Fruit fly (Drosophila melanogaster) whole organism, embryonic: ENCODE results near the gene inaF-B.

Experiments
- Antp ChIP-seq: fragments of 200-800 bp; sonication (Bioruptor generic); optimal IDR thresholded peaks from 3 replicates; lab custom pipeline; 2016; ENCODE audit warnings: missing biosample characterization, missing genetic modification characterization
- Asciz ChIP-seq: fragments of 200-800 bp; sonication (Bioruptor generic); optimal IDR thresholded peaks from 2 replicates; lab custom pipeline; 2017; ENCODE audit warnings: missing biosample characterization, mild to moderate bottlenecking, missing genetic modification characterization, missing genetic modification reagents
- B-H1 ChIP-seq: fragments of 200-800 bp; sonication (Bioruptor generic); IDR thresholded peaks from 3 replicates; pipeline ENCODE4 v1.3.6; 2022; ENCODE audit warnings: missing biosample characterization, missing genetic modification characterization
- CG10321 ChIP-seq: fragments of 200-800 bp; sonication (Bioruptor generic); IDR thresholded peaks from 2 replicates; pipeline ENCODE4 v1.3.6; 2022; ENCODE audit warnings: missing biosample characterization, missing genetic modification characterization
- CG10565 ChIP-seq: fragments of 200-800 bp; sonication (Bioruptor generic); optimal IDR thresholded peaks from 3 replicates; lab custom pipeline; 2016; ENCODE audit warnings: missing biosample characterization, mild to moderate bottlenecking, missing genetic modification characterization
- CG12299 ChIP-seq: fragments of 200-800 bp; sonication (Bioruptor generic); optimal IDR thresholded peaks from 2 replicates; lab custom pipeline; 2018; ENCODE audit warnings: missing biosample characterization, mild to moderate bottlenecking, missing genetic modification characterization
- CG14014 ChIP-seq: fragments of 200-800 bp; sonication (Bioruptor generic); IDR thresholded peaks from 2 replicates; pipeline ENCODE4 v1.3.6; 2022; ENCODE audit warnings: missing biosample characterization, missing genetic modification characterization
- CG14050 ChIP-seq: fragments of 200-800 bp; sonication (Bioruptor generic); IDR thresholded peaks from 3 replicates; pipeline ENCODE4 v1.3.6; 2022; ENCODE audit warnings: missing biosample characterization, missing genetic modification characterization
- CG15514 ChIP-seq: fragments of 200-800 bp; sonication (Bioruptor generic); optimal IDR thresholded peaks from 3 replicates; lab custom pipeline; 2017; ENCODE audit warnings: missing biosample characterization, missing genetic modification characterization, mild to moderate bottlenecking, moderate library complexity, missing genetic modification reagents
- CG16815 ChIP-seq: fragments of 200-800 bp; sonication (Bioruptor generic); optimal IDR thresholded peaks from 3 replicates; lab custom pipeline; 2017; ENCODE audit warnings: missing biosample characterization, mild to moderate bottlenecking, missing genetic modification characterization
- CG2678 ChIP-seq: fragments of 200-800 bp; sonication (Bioruptor generic); optimal IDR thresholded peaks from 3 replicates; lab custom pipeline; 2019; ENCODE audit warnings: missing biosample characterization, mild to moderate bottlenecking, missing genetic modification characterization, moderate library complexity
- CG3163 ChIP-seq: fragments of 200-800 bp; sonication (Bioruptor generic); optimal IDR thresholded peaks from 3 replicates; lab custom pipeline; 2016; ENCODE audit warnings: missing biosample characterization, missing genetic modification characterization
- CG33557 ChIP-seq: fragments of 200-800 bp; sonication (Bioruptor generic); optimal IDR thresholded peaks from 2 replicates; lab custom pipeline; 2019; ENCODE audit warnings: missing biosample characterization, mild to moderate bottlenecking, missing genetic modification characterization, moderate library complexity
- CG42726 ChIP-seq: fragments of 200-800 bp; sonication (Bioruptor generic); IDR thresholded peaks from 2 replicates; pipeline ENCODE4 v1.3.6; 2022; ENCODE audit warnings: missing biosample characterization, missing genetic modification characterization; ENCODE audit not compliant: partially characterized antibody
- CG4617 ChIP-seq: fragments of 200-800 bp; sonication (Bioruptor generic); optimal IDR thresholded peaks from 3 replicates; lab custom pipeline; 2016; ENCODE audit warnings: missing biosample characterization, missing genetic modification characterization, borderline replicate concordance
- CG4730 ChIP-seq: fragments of 200-800 bp; sonication (Bioruptor generic); IDR thresholded peaks from 2 replicates; pipeline ENCODE4 v1.3.6; 2022; ENCODE audit warnings: missing biosample characterization, missing genetic modification characterization
- CG6654 ChIP-seq: fragments of 200-800 bp; sonication (Bioruptor generic); optimal IDR thresholded peaks from 2 replicates; lab custom pipeline; 2017; ENCODE audit warnings: missing biosample characterization, mild to moderate bottlenecking, missing genetic modification characterization
- CG6689 ChIP-seq: fragments of 200-800 bp; sonication (Bioruptor generic); IDR thresholded peaks from 2 replicates; pipeline ENCODE4 v1.3.6; 2022; ENCODE audit warnings: missing biosample characterization, missing genetic modification characterization
- CG6854 ChIP-seq: fragments of 200-800 bp; sonication (Bioruptor generic); optimal IDR thresholded peaks from 3 replicates; lab custom pipeline; 2017; ENCODE audit warnings: missing biosample characterization, mild to moderate bottlenecking, missing genetic modification characterization
- CG7786 ChIP-seq: fragments of 200-800 bp; sonication (Bioruptor generic); optimal IDR thresholded peaks from 2 replicates; lab custom pipeline; 2016; ENCODE audit warnings: missing biosample characterization, missing genetic modification characterization
- CG8765 ChIP-seq: fragments of 200-800 bp; sonication (Bioruptor generic); IDR thresholded peaks from 2 replicates; pipeline ENCODE4 v1.3.6; 2022; ENCODE audit warnings: missing biosample characterization, missing genetic modification characterization
- CG9609 ChIP-seq: fragments of 200-800 bp; sonication (Bioruptor generic); optimal IDR thresholded peaks from 3 replicates; lab custom pipeline; 2016; ENCODE audit warnings: missing biosample characterization, missing genetic modification characterization
- D ChIP-seq, 2 experiments: fragments of 200-800 bp in 1 of 2; fragments of >200 bp in 1 of 2; sonication (Bioruptor generic) in 1 of 2; optimal IDR thresholded peaks; 2 replicates in 1 of 2; 3 replicates in 1 of 2; lab custom pipeline; 2017; ENCODE audit warnings: mild to moderate bottlenecking in 1 of 2, missing biosample characterization in 1 of 2, missing genetic modification characterization in 1 of 2, missing genetic modification reagents in 1 of 2
- Deaf1 ChIP-seq: fragments of 200-800 bp; optimal IDR thresholded peaks from 3 replicates; lab custom pipeline; 2019; ENCODE audit warnings: missing biosample characterization, mild to moderate bottlenecking, missing genetic modification characterization, moderate library complexity
- Gug ChIP-seq: fragments of 200-800 bp; sonication (Bioruptor generic); IDR thresholded peaks from 4 replicates; pipeline ENCODE4 v1.3.6; 2022; ENCODE audit warnings: missing biosample characterization, missing genetic modification characterization
- Jarid2 ChIP-seq: fragments of 200-800 bp; sonication (Bioruptor generic); optimal IDR thresholded peaks from 3 replicates; lab custom pipeline; 2017; ENCODE audit warnings: mild to moderate bottlenecking, missing biosample characterization, missing genetic modification reagents, missing genetic modification characterization
- Nf-YA ChIP-seq: fragments of 200-800 bp; sonication (Bioruptor generic); IDR thresholded peaks from 2 replicates; pipeline ENCODE4 v1.3.6; 2022; ENCODE audit warnings: missing biosample characterization, missing genetic modification characterization
- Nf-YB ChIP-seq: fragments of 200-800 bp; sonication (Bioruptor generic); optimal IDR thresholded peaks from 3 replicates; lab custom pipeline; 2019; ENCODE audit warnings: missing biosample characterization, mild to moderate bottlenecking, missing genetic modification characterization, moderate library complexity
- Six4 ChIP-seq: fragments of 200-800 bp; sonication (Bioruptor generic); optimal IDR thresholded peaks from 2 replicates; lab custom pipeline; 2016; ENCODE audit warnings: missing biosample characterization, missing genetic modification characterization
- Ssrp ChIP-seq: fragments of 200-800 bp; sonication (Bioruptor generic); optimal IDR thresholded peaks from 2 replicates; lab custom pipeline; 2018; ENCODE audit warnings: missing biosample characterization, mild to moderate bottlenecking, missing genetic modification characterization, moderate library complexity
- Usf ChIP-seq: fragments of 200-800 bp; sonication (Bioruptor generic); optimal IDR thresholded peaks from 2 replicates; lab custom pipeline; 2017; ENCODE audit warnings: missing genotype, missing biosample characterization, missing genetic modification characterization
- Vsx1 ChIP-seq: fragments of 200-800 bp; sonication (Bioruptor generic); optimal IDR thresholded peaks from 2 replicates; lab custom pipeline; 2017; ENCODE audit warnings: missing biosample characterization, mild to moderate bottlenecking, missing genetic modification characterization, missing genetic modification reagents
- al ChIP-seq: fragments of 200-800 bp; sonication (Bioruptor generic); IDR thresholded peaks from 2 replicates; pipeline ENCODE4 v1.3.6; 2022; ENCODE audit warnings: missing biosample characterization, missing genetic modification characterization
- br ChIP-seq: fragments of >200 bp; optimal IDR thresholded peaks from 2 replicates; lab custom pipeline; 2017
- bsh ChIP-seq, 2 experiments: fragments of 200-800 bp; sonication (Bioruptor generic); optimal IDR thresholded peaks; 2 replicates each; lab custom pipeline; 2017 to 2018; ENCODE audit warnings: mild to moderate bottlenecking in 2 of 2, missing biosample characterization in 2 of 2, missing genetic modification characterization in 2 of 2, moderate library complexity in 1 of 2
- chinmo ChIP-seq: fragments of 200-800 bp; sonication (Bioruptor generic); IDR thresholded peaks from 4 replicates; pipeline ENCODE4 v1.3.6; 2022; ENCODE audit warnings: missing biosample characterization, missing genetic modification characterization; ENCODE audit not compliant: partially characterized antibody
- dpn ChIP-seq, 2 experiments: fragments of 200-800 bp; sonication (Bioruptor generic); optimal IDR thresholded peaks; 3 replicates each; lab custom pipeline; 2016; ENCODE audit warnings: missing biosample characterization in 2 of 2, missing genetic modification characterization in 2 of 2
- emc ChIP-seq: fragments of 200-800 bp; sonication (Bioruptor generic); optimal IDR thresholded peaks from 2 replicates; lab custom pipeline; 2016; ENCODE audit warnings: missing biosample characterization, missing genetic modification characterization
- fd96Cb ChIP-seq: fragments of 200-800 bp; sonication (Bioruptor generic); optimal IDR thresholded peaks from 2 replicates; lab custom pipeline; 2018; ENCODE audit warnings: missing biosample characterization, mild to moderate bottlenecking, missing genetic modification characterization, moderate library complexity
- ftz-f1 ChIP-seq: fragments of 200-800 bp; sonication (Bioruptor generic); optimal IDR thresholded peaks from 2 replicates; lab custom pipeline; 2016; ENCODE audit warnings: missing biosample characterization, missing genetic modification characterization
- her ChIP-seq: fragments of 200-800 bp; sonication (Bioruptor generic); optimal IDR thresholded peaks from 2 replicates; lab custom pipeline; 2016; ENCODE audit warnings: missing biosample characterization, missing genetic modification characterization
- jing ChIP-seq: fragments of 200-800 bp; sonication (Bioruptor generic); optimal IDR thresholded peaks from 2 replicates; lab custom pipeline; 2018; ENCODE audit warnings: missing biosample characterization, mild to moderate bottlenecking, missing genetic modification characterization
- kah ChIP-seq: fragments of 200-800 bp; sonication (Bioruptor generic); optimal IDR thresholded peaks from 2 replicates; lab custom pipeline; 2018; ENCODE audit warnings: missing biosample characterization, mild to moderate bottlenecking, missing genetic modification characterization
- klu ChIP-seq: fragments of 200-800 bp; sonication (Bioruptor generic); IDR thresholded peaks from 2 replicates; pipeline ENCODE4 v1.3.6; 2022; ENCODE audit warnings: missing biosample characterization, missing genetic modification characterization
- luna ChIP-seq: fragments of 200-800 bp; sonication (Bioruptor generic); optimal IDR thresholded peaks from 2 replicates; lab custom pipeline; 2016; ENCODE audit warnings: missing biosample characterization, missing genetic modification characterization
- nerfin-1 ChIP-seq: fragments of 200-800 bp; sonication (Bioruptor generic); optimal IDR thresholded peaks from 3 replicates; lab custom pipeline; 2019; ENCODE audit warnings: missing biosample characterization, mild to moderate bottlenecking, missing genetic modification characterization, moderate library complexity
- pho ChIP-seq: fragments of 200-800 bp; sonication (Bioruptor generic); optimal IDR thresholded peaks from 2 replicates; lab custom pipeline; 2016; ENCODE audit warnings: missing biosample characterization, missing genetic modification characterization
- phol ChIP-seq: fragments of 200-800 bp; sonication (Bioruptor generic); optimal IDR thresholded peaks from 3 replicates; lab custom pipeline; 2018; ENCODE audit warnings: missing biosample characterization, mild to moderate bottlenecking, missing genetic modification characterization, moderate library complexity
- pum ChIP-seq: fragments of 200-800 bp; sonication (Bioruptor generic); optimal IDR thresholded peaks from 2 replicates; lab custom pipeline; 2016; ENCODE audit warnings: missing biosample characterization, missing genetic modification characterization

inaF-B gene

dm6 chrX:11714529-11715262, 17.9 kb downstream of the inaF-B start (continued):
- TF ChIP-seq jing (GFP tag; lab: Kevin White, UChicago) (no peak), CG4617 (GFP tag; lab: Kevin White, UChicago) (no peak), Gug (GFP tag; lab: Robert Waterston, UW) (peak; percentile 83), CG6854 (GFP tag; lab: Kevin White, UChicago) (no peak), CG8765 (peak; percentile 43; the same call in 1 of the 2 replicates), CG14050 (GFP tag; lab: Robert Waterston, UW) (peak; percentile 38; the same call in 1 of the 3 replicates), Antp (GFP tag; lab: Kevin White, UChicago) (peak; percentile 77), pum (GFP tag; lab: Kevin White, UChicago) (peak; percentile 63), chinmo (GFP tag; lab: Robert Waterston, UW) (0 out of 4 replicates have a peak, but pooled peaks have one; percentile 65), CG7786 (peak; percentile 82), ftz-f1 (GFP tag; lab: Kevin White, UChicago) (no peak), Ssrp (tag; lab: Kevin White, UChicago) (peak; percentile 36), kah (no peak), CG2678 (tag; lab: Kevin White, UChicago) (peak; percentile 77), B-H1 (peak; percentile 46), CG16815 (GFP tag; lab: Kevin White, UChicago) (peak; percentile 37), CG3163 (GFP tag; lab: Kevin White, UChicago) (peak; percentile 71), D (optimal IDR thresholded peaks at IDR 0.05; lab: Kevin White, UChicago) (peak; percentile 29), D (GFP tag; optimal IDR thresholded peaks at IDR 0.05; lab: Kevin White, UChicago) (peak; percentile 0), pho (GFP tag; lab: Kevin White, UChicago) (peak; percentile 79), Nf-YA (GFP tag; lab: Robert Waterston, UW) (no peak), phol (tag; lab: Kevin White, UChicago) (peak; percentile 60), her (GFP tag; lab: Kevin White, UChicago) (peak; percentile 55), CG15514 (GFP tag; lab: Kevin White, UChicago) (peak; percentile 77), CG10321 (GFP tag; lab: Robert Waterston, UW) (peak; percentile 55), dpn (GFP tag; optimal IDR thresholded peaks at IDR 0.05; lab: Kevin White, UChicago) (peak; percentile 37 to 49), CG9609 (peak; percentile 59), nerfin-1 (peak; percentile 63), luna (GFP tag; lab: Kevin White, UChicago) (no peak), Nf-YB (GFP tag; lab: Kevin White, UChicago) (peak; percentile 54), CG33557 (GFP tag; lab: Kevin White, UChicago) (no peak), klu (GFP tag; lab: Robert Waterston, UW) (no peak), CG14014 (GFP tag; lab: Robert Waterston, UW) (peak; percentile 76), fd96Cb (tag; lab: Kevin White, UChicago) (peak; percentile 26), CG6689 (GFP tag; lab: Robert Waterston, UW) (peak; percentile 61), Six4 (GFP tag; lab: Kevin White, UChicago) (peak; percentile 29), Asciz (no peak), al (GFP tag; lab: Robert Waterston, UW) (peak; percentile 71), CG10565 (GFP tag; lab: Kevin White, UChicago) (no peak), CG42726 (no peak), CG4730 (GFP tag; lab: Robert Waterston, UW) (peak; percentile 65), emc (GFP tag; lab: Kevin White, UChicago) (peak; percentile 46), Usf (GFP tag; lab: Kevin White, UChicago) (peak; percentile 2), bsh (GFP tag; optimal IDR thresholded peaks at IDR 0.05; lab: Kevin White, UChicago) (peak in 1 of 2 experiments; percentile 44), Jarid2 (GFP tag; lab: Kevin White, UChicago) (peak; percentile 60), CG6654 (GFP tag; lab: Kevin White, UChicago) (peak; percentile 9), Vsx1 (GFP tag; lab: Kevin White, UChicago) (peak; percentile 23), Deaf1 (peak; percentile 90), br (no peak), CG12299 (tag; lab: Kevin White, UChicago) (peak; percentile 8)
